Worm (Caenorhabditis elegans) whole organism, young adult: ENCODE data around the gene dmsr-1.
A peak's percentile ranks its signal among the peaks of the same experiment; 100 is the strongest.

Experiments used
- B0019.2 ChIP-seq: fragments of 200-800 bp; sonication (Bioruptor generic); conservative IDR thresholded peaks from 2 replicates; pipeline ENCODE4 v1.3.6; 2022; ENCODE audit warnings: missing genetic modification reagents, missing genetic modification characterization, missing compliant biosample characterization
- C06A6.2 ChIP-seq: fragments of 200-800 bp; sonication (Bioruptor generic); conservative IDR thresholded peaks from 2 replicates; pipeline ENCODE4 v1.3.6; 2022; ENCODE audit warnings: missing genetic modification characterization, missing compliant biosample characterization
- C17E4.6 ChIP-seq: fragments of 200-800 bp; sonication (Bioruptor generic); IDR thresholded peaks from 2 replicates; pipeline ENCODE4 v1.3.6; 2022; ENCODE audit warnings: missing genetic modification reagents, missing genetic modification characterization, missing compliant biosample characterization
- D2030.7 ChIP-seq: fragments of 200-800 bp; sonication (Bioruptor generic); IDR thresholded peaks from 2 replicates; pipeline ENCODE4 v1.3.6; 2022; ENCODE audit warnings: missing genetic modification reagents, missing genetic modification characterization, missing compliant biosample characterization
- F23B12.7 ChIP-seq: sonication (generic microtip); optimal IDR thresholded peaks from 2 replicates; lab custom pipeline; 2017; ENCODE audit warnings: missing genetic modification characterization, mild to moderate bottlenecking, missing compliant biosample characterization, antibody characterized with exemption, moderate library complexity; ENCODE audit not compliant: insufficient read depth
- F49E8.2 ChIP-seq: sonication (generic microtip); optimal IDR thresholded peaks from 3 replicates; lab custom pipeline; 2017; ENCODE audit warnings: missing genetic modification characterization, mild to moderate bottlenecking, missing compliant biosample characterization, antibody characterized with exemption, moderate library complexity; ENCODE audit not compliant: insufficient read depth
- F55B11.4 ChIP-seq: sonication (generic microtip); optimal IDR thresholded peaks from 2 replicates; lab custom pipeline; 2016; ENCODE audit warnings: missing compliant biosample characterization, missing genetic modification characterization, borderline replicate concordance; ENCODE audit not compliant: insufficient read depth
- F57A8.1 ChIP-seq: fragments of 200-800 bp; sonication (Bioruptor generic); optimal IDR thresholded peaks from 2 replicates; lab custom pipeline; 2018; ENCODE audit warnings: mild to moderate bottlenecking, missing genetic modification characterization, moderate library complexity, missing compliant biosample characterization
- F57C9.4 ChIP-seq: sonication (generic microtip); optimal IDR thresholded peaks from 2 replicates; lab custom pipeline; 2017; ENCODE audit warnings: mild to moderate bottlenecking, missing genetic modification characterization, missing compliant biosample characterization
- K12H6.12 ChIP-seq: fragments of 200-800 bp; sonication (Bioruptor generic); optimal IDR thresholded peaks from 2 replicates; lab custom pipeline; 2018; ENCODE audit warnings: mild to moderate bottlenecking, missing genetic modification characterization, missing compliant biosample characterization
- T07F8.4 ChIP-seq: sonication (generic microtip); optimal IDR thresholded peaks from 2 replicates; lab custom pipeline; 2016; ENCODE audit warnings: mild to moderate bottlenecking, missing genetic modification characterization, moderate library complexity, missing compliant biosample characterization
- T26A5.8 ChIP-seq: sonication (generic microtip); optimal IDR thresholded peaks from 2 replicates; lab custom pipeline; 2016; ENCODE audit warnings: missing genetic modification characterization, missing compliant biosample characterization
- Y53G8AR.9 ChIP-seq: fragments of 200-800 bp; sonication (Bioruptor generic); conservative IDR thresholded peaks from 2 replicates; pipeline ENCODE4 v1.3.6; 2022; ENCODE audit warnings: missing genetic modification reagents, missing genetic modification characterization, missing compliant biosample characterization
- Y56A3A.18 ChIP-seq: fragments of 200-800 bp; sonication (Bioruptor generic); IDR thresholded peaks from 2 replicates; pipeline ENCODE4 v1.3.6; 2022; ENCODE audit warnings: missing genetic modification reagents, missing genetic modification characterization, missing compliant biosample characterization
- attf-6 ChIP-seq: fragments of 200-800 bp; sonication (Bioruptor generic); IDR thresholded peaks from 2 replicates; pipeline ENCODE4 v1.3.6; 2022; ENCODE audit warnings: missing genetic modification reagents, missing genetic modification characterization, missing compliant biosample characterization
- bed-1 ChIP-seq: fragments of 200-800 bp; sonication (Bioruptor generic); IDR thresholded peaks from 2 replicates; pipeline ENCODE4 v1.3.6; 2022; ENCODE audit warnings: missing genetic modification reagents, missing genetic modification characterization, missing compliant biosample characterization
- cebp-2 ChIP-seq: fragments of 200-800 bp; sonication (Bioruptor generic); IDR thresholded peaks from 2 replicates; pipeline ENCODE4 v1.3.6; 2022; ENCODE audit warnings: missing genetic modification characterization, missing compliant biosample characterization
- ceh-100 ChIP-seq: fragments of 200-800 bp; sonication (Bioruptor generic); IDR thresholded peaks from 2 replicates; pipeline ENCODE4 v1.3.6; 2022; ENCODE audit warnings: missing genetic modification reagents, missing genetic modification characterization, missing compliant biosample characterization
- ceh-40 ChIP-seq: fragments of 200-800 bp; sonication (Bioruptor generic); IDR thresholded peaks from 2 replicates; pipeline ENCODE4 v1.3.6; 2022; ENCODE audit warnings: missing genetic modification characterization, missing compliant biosample characterization
- chd-7 ChIP-seq: sonication (generic microtip); optimal IDR thresholded peaks from 2 replicates; lab custom pipeline; 2016; ENCODE audit warnings: mild to moderate bottlenecking, missing genetic modification characterization, moderate library complexity, missing compliant biosample characterization
- dox-1 ChIP-seq: fragments of 200-800 bp; sonication (Bioruptor generic); IDR thresholded peaks from 2 replicates; pipeline ENCODE4 v1.3.6; 2022; ENCODE audit warnings: missing genetic modification reagents, missing genetic modification characterization, missing compliant biosample characterization
- efl-1 ChIP-seq: fragments of 150-350 bp; optimal IDR thresholded peaks from 2 replicates; lab custom pipeline; 2014; ENCODE audit warnings: missing biosample characterization, missing genetic modification reagents, missing genetic modification characterization
- egl-44 ChIP-seq: fragments of 200-800 bp; sonication (Bioruptor generic); IDR thresholded peaks from 2 replicates; pipeline ENCODE4 v1.3.6; 2022; ENCODE audit warnings: missing genetic modification reagents, missing genetic modification characterization, missing compliant biosample characterization
- ets-4 ChIP-seq: fragments of 200-800 bp; sonication (Bioruptor generic); optimal IDR thresholded peaks from 2 replicates; lab custom pipeline; 2018; ENCODE audit warnings: mild to moderate bottlenecking, missing genetic modification characterization, missing compliant biosample characterization
- gei-17 ChIP-seq: fragments of 200-800 bp; sonication (Bioruptor generic); optimal IDR thresholded peaks from 2 replicates; lab custom pipeline; 2018; ENCODE audit warnings: mild to moderate bottlenecking, missing genetic modification characterization, missing compliant biosample characterization
- hlh-12 ChIP-seq: sonication (generic microtip); optimal IDR thresholded peaks from 2 replicates; lab custom pipeline; 2016; ENCODE audit warnings: missing genetic modification characterization, missing compliant biosample characterization
- hmg-1.2 ChIP-seq: fragments of 200-800 bp; sonication (Bioruptor generic); IDR thresholded peaks from 2 replicates; pipeline ENCODE4 v1.3.6; 2022; ENCODE audit warnings: missing genetic modification reagents, missing genetic modification characterization, missing compliant biosample characterization
- hrde-1 ChIP-seq: sonication (generic microtip); optimal IDR thresholded peaks from 2 replicates; lab custom pipeline; 2016; ENCODE audit warnings: missing genetic modification characterization, mild to moderate bottlenecking, missing compliant biosample characterization, moderate library complexity, missing genotype, missing genetic modification reagents, borderline replicate concordance
- lag-1 ChIP-seq: fragments of 200-800 bp; sonication (Bioruptor generic); IDR thresholded peaks from 2 replicates; pipeline ENCODE4 v1.3.6; 2022; ENCODE audit warnings: missing genetic modification reagents, missing genetic modification characterization, missing compliant biosample characterization
- let-607 ChIP-seq, 2 experiments: fragments of 200-800 bp in 1 of 2; sonication (Bioruptor generic) in 1 of 2; sonication (generic microtip) in 1 of 2; optimal IDR thresholded peaks; 2 replicates each; lab custom pipeline; 2016 to 2018; ENCODE audit warnings: mild to moderate bottlenecking in 2 of 2, missing compliant biosample characterization in 2 of 2, missing genetic modification characterization in 2 of 2, moderate library complexity in 2 of 2, missing genotype in 1 of 2
- madf-10 ChIP-seq: sonication (generic microtip); optimal IDR thresholded peaks from 2 replicates; lab custom pipeline; 2016; ENCODE audit warnings: mild to moderate bottlenecking, missing genetic modification characterization, missing compliant biosample characterization
- madf-6 ChIP-seq: fragments of 200-800 bp; sonication (Bioruptor generic); IDR thresholded peaks from 2 replicates; pipeline ENCODE4 v1.3.6; 2022; ENCODE audit warnings: missing genetic modification reagents, missing genetic modification characterization, missing compliant biosample characterization
- madf-8 ChIP-seq: fragments of 200-800 bp; sonication (Bioruptor generic); conservative IDR thresholded peaks from 2 replicates; pipeline ENCODE4 v1.3.6; 2022; ENCODE audit warnings: missing genetic modification reagents, missing genetic modification characterization, missing compliant biosample characterization
- mcd-1 ChIP-seq: fragments of 200-800 bp; sonication (Bioruptor generic); IDR thresholded peaks from 2 replicates; pipeline ENCODE4 v1.3.6; 2022; ENCODE audit warnings: missing genetic modification reagents, missing genetic modification characterization, missing compliant biosample characterization
- mel-28 ChIP-seq: sonication (generic microtip); optimal IDR thresholded peaks from 2 replicates; lab custom pipeline; 2016; ENCODE audit warnings: borderline replicate concordance, mild to moderate bottlenecking, missing genetic modification characterization, missing compliant biosample characterization
- mxl-1 ChIP-seq: sonication (generic microtip); optimal IDR thresholded peaks from 2 replicates; lab custom pipeline; 2016; ENCODE audit warnings: missing genetic modification characterization, missing compliant biosample characterization
- nhr-120 ChIP-seq: fragments of 200-800 bp; sonication (Bioruptor generic); IDR thresholded peaks from 2 replicates; pipeline ENCODE4 v1.3.6; 2022; ENCODE audit warnings: missing genetic modification characterization, missing compliant biosample characterization
- nhr-90 ChIP-seq: sonication (generic microtip); optimal IDR thresholded peaks from 2 replicates; lab custom pipeline; 2016; ENCODE audit warnings: missing genotype, mild to moderate bottlenecking, missing genetic modification characterization, missing compliant biosample characterization
- tbx-9 ChIP-seq: sonication (generic microtip); optimal IDR thresholded peaks from 2 replicates; lab custom pipeline; 2016; ENCODE audit warnings: borderline replicate concordance, missing genetic modification characterization, inconsistent platforms, missing compliant biosample characterization
- unc-130 ChIP-seq: sonication (generic microtip); optimal IDR thresholded peaks from 2 replicates; lab custom pipeline; 2016; ENCODE audit warnings: missing genetic modification reagents, missing genetic modification characterization, missing compliant biosample characterization
- unc-62 ChIP-seq: fragments of 150-350 bp; optimal IDR thresholded peaks from 2 replicates; lab custom pipeline; 2014; ENCODE audit warnings: missing biosample characterization, missing genetic modification reagents, missing genetic modification characterization
- ztf-25 ChIP-seq: fragments of 200-800 bp; sonication (Bioruptor generic); IDR thresholded peaks from 2 replicates; pipeline ENCODE4 v1.3.6; 2022; ENCODE audit warnings: missing genetic modification reagents, missing genetic modification characterization, missing compliant biosample characterization
- ztf-3 ChIP-seq: fragments of 200-800 bp; sonication (Bioruptor generic); optimal IDR thresholded peaks from 2 replicates; lab custom pipeline; 2018; ENCODE audit warnings: mild to moderate bottlenecking, missing genetic modification characterization, missing compliant biosample characterization

The dmsr-1 gene

DNA sequence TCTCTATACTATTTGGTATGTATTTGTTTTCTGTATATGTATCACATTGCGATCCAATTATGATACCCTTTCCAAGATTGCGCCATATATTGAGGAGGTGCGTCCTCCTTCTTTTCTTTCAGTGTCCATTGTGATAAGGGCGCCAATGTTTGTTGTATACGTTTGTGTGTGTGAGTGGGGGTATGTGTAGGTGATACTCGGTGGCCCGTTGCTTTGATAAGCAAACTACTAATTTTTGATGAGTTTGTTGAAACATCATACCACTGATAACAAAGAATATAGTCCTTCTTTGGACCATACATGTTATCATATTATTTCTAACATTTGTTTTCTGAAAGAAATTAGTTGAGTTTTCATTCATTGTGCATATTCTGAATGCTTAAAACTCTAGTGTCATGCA is 34.9 kb upstream of the dmsr-1 start:
- TF ChIP-seq efl-1 (GFP tag; lab: Kevin White, UChicago) (no peak), ceh-40 (GFP tag; lab: Robert Waterston, UW) (no peak), cebp-2 (GFP tag; lab: Robert Waterston, UW) (no peak), F23B12.7 (no peak), T26A5.8 (no peak), madf-6 (GFP tag; lab: Robert Waterston, UW) (no peak)
- TF ChIP-seq, all 124 proteins: peak for 0

DNA sequence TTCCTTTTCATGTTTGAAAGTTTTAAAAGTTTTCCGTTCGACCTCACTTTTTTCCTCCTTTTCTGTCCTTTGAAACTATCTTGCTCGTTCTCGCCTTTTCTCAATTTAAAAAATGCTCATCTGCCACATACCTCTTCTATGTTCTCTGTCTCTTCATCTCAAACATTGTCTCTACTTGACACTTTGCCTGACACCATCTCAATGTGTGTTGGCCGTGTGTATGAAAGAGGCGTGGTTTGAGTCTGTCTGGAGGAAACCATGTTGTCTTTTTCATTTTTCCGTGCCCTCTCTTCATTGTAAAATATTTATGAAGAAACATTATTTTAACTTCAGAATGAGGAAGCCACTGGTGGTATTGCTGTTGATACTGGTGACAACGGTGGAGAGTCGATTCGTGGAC is 31.3 kb upstream of the dmsr-1 start, which contains the start of gene K03B8.6:
Gene K03B8.6, plus strand, starts transcription at position 334 of the 400 bp plus-strand sequence.
- no peak for TF ChIP-seq mel-28
- no peak for TF ChIP-seq ztf-3 (GFP tag; lab: Kevin White, UChicago)
- no peak for TF ChIP-seq D2030.7 (GFP tag; lab: Robert Waterston, UW)
- no peak for TF ChIP-seq ztf-25 (GFP tag; lab: Robert Waterston, UW)
- TF ChIP-seq bed-1 (GFP tag; lab: Robert Waterston, UW): no peak

DNA sequence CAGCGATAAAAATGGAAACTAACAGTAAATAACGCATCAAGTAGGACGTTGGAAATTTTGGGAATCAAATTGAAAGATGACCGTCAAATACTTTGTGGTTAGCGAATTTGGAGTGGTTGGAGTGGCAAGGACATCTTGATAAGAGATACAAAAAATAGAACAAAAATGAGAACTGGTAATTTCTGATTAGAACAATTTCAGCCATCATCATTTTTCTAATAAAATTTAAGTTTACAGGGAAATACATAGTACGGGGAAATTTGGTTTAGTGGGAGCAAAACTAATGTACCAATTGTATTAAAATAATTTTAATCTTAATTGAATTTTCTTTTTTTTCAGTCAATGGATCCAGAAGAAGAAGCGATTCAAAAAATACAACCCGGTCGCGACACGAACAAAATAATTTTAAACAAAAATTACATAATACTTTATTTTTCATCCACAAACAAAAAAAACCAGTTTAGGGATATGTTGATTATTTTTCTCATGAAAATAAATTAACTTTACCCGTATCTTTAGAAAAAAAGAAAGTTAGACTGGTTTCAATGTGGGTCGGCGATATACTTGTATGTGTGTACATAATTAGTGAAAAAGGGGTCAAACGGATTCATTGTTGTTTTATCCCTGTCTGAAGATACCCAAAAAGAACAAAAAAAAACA is 27.5 kb upstream of the dmsr-1 start, which contains the start of the genes K03B8.8 and grl-3:
Gene K03B8.8, minus strand, starts transcription at position 101 of the 660 bp plus-strand sequence.
Gene grl-3, plus strand, starts transcription at position 610 of the 660 bp plus-strand sequence.
- TF ChIP-seq C17E4.6 (GFP tag; lab: Robert Waterston, UW) (no peak), hmg-1.2 (GFP tag; lab: Robert Waterston, UW) (no peak), ceh-100 (GFP tag; lab: Robert Waterston, UW) (no peak), let-607 (tag; optimal IDR thresholded peaks at IDR 0.05; lab: Kevin White, UChicago) (no peak), F57C9.4 (tag; lab: Kevin White, UChicago) (no peak), egl-44 (no peak), Y56A3A.18 (GFP tag; lab: Robert Waterston, UW) (no peak), ets-4 (GFP tag; lab: Kevin White, UChicago) (no peak), nhr-120 (no peak), Y53G8AR.9 (GFP tag; lab: Robert Waterston, UW) (no peak), lag-1 (no peak), F57A8.1 (GFP tag; lab: Kevin White, UChicago) (no peak), B0019.2 (GFP tag; lab: Robert Waterston, UW) (no peak), attf-6 (GFP tag; lab: Robert Waterston, UW) (no peak)

DNA sequence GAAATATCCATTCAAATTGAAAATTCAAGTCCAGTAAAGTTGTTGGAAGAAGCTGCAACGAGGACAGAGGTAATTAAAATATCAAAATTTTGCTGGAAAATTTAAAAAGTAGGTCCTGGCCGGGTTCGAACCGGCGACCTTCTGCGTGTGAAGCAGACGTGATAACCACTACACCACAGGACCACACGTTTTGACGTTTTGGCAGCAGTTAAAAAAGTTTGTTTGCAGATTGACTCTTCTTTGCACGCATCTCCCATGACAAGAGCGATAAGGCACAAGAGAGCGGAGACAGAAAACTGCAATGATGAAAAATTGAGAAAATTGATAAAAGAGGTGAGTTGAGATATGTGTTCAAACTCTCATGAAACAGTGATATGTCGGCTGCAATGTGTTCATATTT is 26.4 kb upstream of the dmsr-1 start:
- TF ChIP-seq nhr-90 (tag; lab: Kevin White, UChicago) (no peak), T07F8.4 (tag; lab: Kevin White, UChicago) (no peak), unc-62 (GFP tag; lab: Kevin White, UChicago) (no peak), F49E8.2 (tag; lab: Kevin White, UChicago) (no peak), hlh-12 (no peak), unc-130 (GFP tag; lab: Kevin White, UChicago) (peak; percentile 5), efl-1 (GFP tag; lab: Kevin White, UChicago) (no peak), F23B12.7 (no peak), F57C9.4 (tag; lab: Kevin White, UChicago) (no peak), egl-44 (no peak), K12H6.12 (tag; lab: Kevin White, UChicago) (peak; percentile 15), gei-17 (no peak), D2030.7 (GFP tag; lab: Robert Waterston, UW) (peak; percentile 79), dox-1 (peak; percentile 90), C06A6.2 (no peak), madf-10 (tag; lab: Kevin White, UChicago) (no peak), mcd-1 (GFP tag; lab: Robert Waterston, UW) (no peak; the same call in 1 of the 2 replicates), mxl-1 (tag; lab: Kevin White, UChicago) (no peak), madf-8 (no peak), hrde-1 (tag; lab: Kevin White, UChicago) (peak; percentile 16), F55B11.4 (tag; lab: Kevin White, UChicago) (no peak), tbx-9 (tag; lab: Kevin White, UChicago) (no peak), chd-7 (tag; lab: Kevin White, UChicago) (peak; percentile 32), ceh-40 (GFP tag; lab: Robert Waterston, UW) (no peak)
